Worm (Caenorhabditis elegans) whole organism, late embryonic: ENCODE data around the gene B0034.5.

Source experiments
- C08G9.2 ChIP-seq: sonication (generic microtip); optimal IDR thresholded peaks from 2 replicates; lab custom pipeline; 2016; ENCODE audit warnings: mild to moderate bottlenecking, missing genetic modification characterization, moderate library complexity, missing compliant biosample characterization
- F13H6.1 ChIP-seq: sonication (generic microtip); optimal IDR thresholded peaks from 2 replicates; lab custom pipeline; 2016; ENCODE audit warnings: missing genetic modification characterization, missing compliant biosample characterization
- Y22D7AL.16 ChIP-seq: sonication (generic microtip); optimal IDR thresholded peaks from 2 replicates; lab custom pipeline; 2016; ENCODE audit warnings: missing genetic modification characterization, missing compliant biosample characterization
- ahr-1 ChIP-seq: sonication (generic microtip); optimal IDR thresholded peaks from 2 replicates; lab custom pipeline; 2016; ENCODE audit warnings: missing genetic modification characterization, missing compliant biosample characterization
- ceh-18 ChIP-seq: sonication (generic microtip); optimal IDR thresholded peaks from 2 replicates; lab custom pipeline; 2016; ENCODE audit warnings: missing genetic modification characterization, missing compliant biosample characterization
- ceh-24 ChIP-seq: sonication (generic microtip); optimal IDR thresholded peaks from 2 replicates; lab custom pipeline; 2016; ENCODE audit warnings: mild to moderate bottlenecking, missing genetic modification characterization, missing compliant biosample characterization
- ceh-31 ChIP-seq: sonication (generic microtip); optimal IDR thresholded peaks from 2 replicates; lab custom pipeline; 2016; ENCODE audit warnings: missing genetic modification characterization, missing compliant biosample characterization
- ceh-48 ChIP-seq: sonication (generic microtip); optimal IDR thresholded peaks from 2 replicates; lab custom pipeline; 2016; ENCODE audit warnings: missing genetic modification characterization, inconsistent platforms, missing compliant biosample characterization
- ceh-9 ChIP-seq: sonication (generic microtip); optimal IDR thresholded peaks from 2 replicates; lab custom pipeline; 2016; ENCODE audit warnings: mild to moderate bottlenecking, missing genetic modification characterization, inconsistent platforms, missing compliant biosample characterization
- che-1 ChIP-seq: sonication (generic microtip); optimal IDR thresholded peaks from 2 replicates; lab custom pipeline; 2016; ENCODE audit warnings: mild to moderate bottlenecking, missing genetic modification characterization, missing compliant biosample characterization
- dve-1 ChIP-seq: sonication (generic microtip); optimal IDR thresholded peaks from 2 replicates; lab custom pipeline; 2017; ENCODE audit warnings: antibody characterized with exemption, mild to moderate bottlenecking, missing genetic modification characterization, missing compliant biosample characterization
- eyg-1 ChIP-seq: sonication (generic microtip); optimal IDR thresholded peaks from 2 replicates; lab custom pipeline; 2016; ENCODE audit warnings: missing genotype, missing genetic modification characterization, missing compliant biosample characterization
- fax-1 ChIP-seq: sonication (generic microtip); optimal IDR thresholded peaks from 2 replicates; lab custom pipeline; 2016; ENCODE audit warnings: missing genotype, missing genetic modification characterization, missing compliant biosample characterization
- fkh-10 ChIP-seq: fragments of 150-350 bp; optimal IDR thresholded peaks from 2 replicates; lab custom pipeline; 2014; ENCODE audit warnings: missing biosample characterization, missing genetic modification reagents, missing genetic modification characterization
- fkh-6 ChIP-seq: sonication (generic microtip); optimal IDR thresholded peaks from 2 replicates; lab custom pipeline; 2016; ENCODE audit warnings: missing genetic modification characterization, missing compliant biosample characterization
- gmeb-2 ChIP-seq: sonication (generic microtip); optimal IDR thresholded peaks from 2 replicates; lab custom pipeline; 2016; ENCODE audit warnings: missing genetic modification characterization, inconsistent platforms, missing compliant biosample characterization
- hlh-6 ChIP-seq: sonication (generic microtip); optimal IDR thresholded peaks from 2 replicates; lab custom pipeline; 2016; ENCODE audit warnings: missing genotype, missing genetic modification characterization, missing compliant biosample characterization
- hlh-8 ChIP-seq: sonication (generic microtip); optimal IDR thresholded peaks from 2 replicates; lab custom pipeline; 2016; ENCODE audit warnings: missing genotype, missing genetic modification characterization, missing compliant biosample characterization
- lin-11 ChIP-seq: fragments of 200-800 bp; sonication (Bioruptor generic); optimal IDR thresholded peaks from 2 replicates; lab custom pipeline; 2018; ENCODE audit warnings: mild to moderate bottlenecking, missing genetic modification characterization, missing compliant biosample characterization
- madf-2 ChIP-seq: sonication (generic microtip); optimal IDR thresholded peaks from 2 replicates; lab custom pipeline; 2017; ENCODE audit warnings: missing genetic modification characterization, missing compliant biosample characterization
- mec-3 ChIP-seq: sonication (generic microtip); optimal IDR thresholded peaks from 2 replicates; lab custom pipeline; 2016; ENCODE audit warnings: borderline replicate concordance, missing genetic modification characterization, missing compliant biosample characterization
- nfya-1 ChIP-seq: sonication (generic microtip); optimal IDR thresholded peaks from 2 replicates; lab custom pipeline; 2017; ENCODE audit warnings: missing genetic modification characterization, mild to moderate bottlenecking, missing compliant biosample characterization, antibody characterized with exemption, moderate library complexity
- nhr-232 ChIP-seq: sonication (generic microtip); optimal IDR thresholded peaks from 2 replicates; lab custom pipeline; 2016; ENCODE audit warnings: missing genetic modification characterization, missing compliant biosample characterization
- npax-4 ChIP-seq: sonication (generic microtip); optimal IDR thresholded peaks from 2 replicates; lab custom pipeline; 2016; ENCODE audit warnings: missing genetic modification characterization, missing compliant biosample characterization
- pax-1 ChIP-seq: fragments of 150-350 bp; optimal IDR thresholded peaks from 2 replicates; lab custom pipeline; 2014; ENCODE audit warnings: missing biosample characterization, missing genetic modification characterization
- pha-4 ChIP-seq: fragments of 150-350 bp; optimal IDR thresholded peaks from 2 replicates; lab custom pipeline; 2018; ENCODE audit warnings: missing biosample characterization, missing genetic modification reagents, missing genetic modification characterization
- ref-2 ChIP-seq: sonication (generic microtip); optimal IDR thresholded peaks from 2 replicates; lab custom pipeline; 2016; ENCODE audit warnings: missing genetic modification characterization, missing compliant biosample characterization
- rnt-1 ChIP-seq: sonication (generic microtip); optimal IDR thresholded peaks from 2 replicates; lab custom pipeline; 2016; ENCODE audit warnings: missing genetic modification characterization, missing compliant biosample characterization
- sdc-2 ChIP-seq: sonication (generic microtip); optimal IDR thresholded peaks from 2 replicates; lab custom pipeline; 2016; ENCODE audit warnings: missing genotype, missing genetic modification characterization, missing compliant biosample characterization
- ttx-3 ChIP-seq: sonication (generic microtip); optimal IDR thresholded peaks from 2 replicates; lab custom pipeline; 2016; ENCODE audit warnings: missing genetic modification reagents, missing genetic modification characterization, missing compliant biosample characterization
- unc-42 ChIP-seq: sonication (generic microtip); optimal IDR thresholded peaks from 2 replicates; lab custom pipeline; 2016; ENCODE audit warnings: missing genotype, missing genetic modification characterization, missing compliant biosample characterization
- unc-86 ChIP-seq: sonication (generic microtip); optimal IDR thresholded peaks from 2 replicates; lab custom pipeline; 2016; ENCODE audit warnings: missing genetic modification characterization, missing compliant biosample characterization
- zip-5 ChIP-seq: sonication (generic microtip); optimal IDR thresholded peaks from 2 replicates; lab custom pipeline; 2016; ENCODE audit warnings: missing genetic modification characterization, missing compliant biosample characterization
- ztf-16 ChIP-seq: sonication (generic microtip); optimal IDR thresholded peaks from 2 replicates; lab custom pipeline; 2017; ENCODE audit warnings: missing genetic modification characterization, missing compliant biosample characterization

The B0034.5 gene

DNA sequence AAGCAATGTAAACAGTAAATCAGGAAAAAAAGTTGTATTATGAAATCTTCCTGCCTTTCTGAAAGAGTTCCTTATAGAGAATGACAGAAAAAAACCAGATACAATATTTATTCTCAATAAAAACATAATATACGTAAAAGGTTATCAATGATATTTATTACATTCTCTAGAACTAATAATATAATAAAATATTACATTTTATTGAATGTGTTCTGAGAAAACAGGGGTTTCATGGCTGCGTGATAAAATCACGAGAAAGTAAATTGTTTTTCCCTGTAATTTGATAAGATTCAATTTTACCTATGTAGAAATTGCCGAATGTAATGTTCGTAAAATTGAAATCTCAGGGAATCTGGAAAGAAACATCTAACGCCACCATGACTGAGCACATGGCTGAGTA is 9.8 kb downstream of the B0034.5 start:
- no peak for TF ChIP-seq unc-86 (tag; lab: Kevin White, UChicago)
- TF ChIP-seq gmeb-2, result no peak
- no peak for TF ChIP-seq ceh-9 (tag; lab: Kevin White, UChicago)
- no peak for TF ChIP-seq che-1
- no peak for TF ChIP-seq rnt-1
- no peak for TF ChIP-seq ref-2 (tag; lab: Kevin White, UChicago)
- TF ChIP-seq fkh-6 (tag; lab: Kevin White, UChicago), result no peak
- TF ChIP-seq eyg-1 (tag; lab: Kevin White, UChicago), result no peak
- no peak for TF ChIP-seq ceh-24
- no peak for TF ChIP-seq C08G9.2 (tag; lab: Kevin White, UChicago)
- TF ChIP-seq npax-4 (tag; lab: Kevin White, UChicago), result no peak
- TF ChIP-seq pha-4, result no peak
- no peak for TF ChIP-seq unc-42 (tag; lab: Kevin White, UChicago)
- TF ChIP-seq F13H6.1 (tag; lab: Kevin White, UChicago), result no peak
- TF ChIP-seq ceh-48 (tag; lab: Kevin White, UChicago), result no peak
- TF ChIP-seq nhr-232 (tag; lab: Kevin White, UChicago), result no peak

DNA sequence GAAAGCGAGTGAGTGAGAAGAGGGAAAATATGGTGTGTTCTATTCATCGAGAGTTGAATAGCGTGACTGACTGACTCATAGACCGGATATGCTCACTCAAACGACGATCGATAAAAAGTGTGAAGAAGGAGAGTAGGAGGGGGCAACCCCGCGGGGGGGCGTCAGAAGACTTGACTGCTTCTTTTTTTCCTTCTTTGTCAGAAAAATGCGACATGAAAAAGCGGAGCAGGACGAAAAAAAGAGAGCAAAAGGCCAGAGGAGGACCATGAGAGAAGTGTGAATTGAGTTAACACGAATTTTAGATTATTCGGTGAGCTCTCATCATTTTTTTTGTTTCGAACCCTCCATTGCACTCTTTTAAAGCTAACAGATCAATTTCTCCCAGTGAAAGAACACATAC is 12.4 kb downstream of the B0034.5 start:
- TF ChIP-seq che-1 (no peak), ceh-48 (tag; lab: Kevin White, UChicago) (peak; percentile 47), ceh-18 (no peak), sdc-2 (tag; lab: Kevin White, UChicago) (no peak), mec-3 (tag; lab: Kevin White, UChicago) (no peak), zip-5 (tag; lab: Kevin White, UChicago) (no peak), ztf-16 (tag; lab: Kevin White, UChicago) (no peak), fkh-10 (peak; percentile 39), hlh-8 (tag; lab: Kevin White, UChicago) (no peak), ceh-31 (peak; percentile 19), unc-42 (tag; lab: Kevin White, UChicago) (peak; percentile 63)

DNA sequence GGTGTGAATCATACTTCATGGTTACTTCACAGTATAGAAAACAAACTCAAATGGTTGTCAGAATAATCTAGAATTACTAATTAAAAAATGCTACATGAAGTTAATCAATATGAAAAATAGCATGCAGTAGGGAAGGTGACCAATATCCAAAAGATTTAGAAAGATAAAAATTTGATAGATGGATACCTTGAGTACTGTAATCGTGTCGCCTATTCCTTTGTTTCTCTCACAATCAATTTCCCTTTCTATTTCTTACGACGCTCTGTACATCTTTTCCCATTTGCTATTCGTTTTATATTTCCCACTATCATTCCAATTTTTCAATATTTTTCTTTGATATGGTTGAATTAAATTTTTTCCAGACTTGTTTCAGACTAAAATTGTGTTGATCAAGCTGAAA is 13.5 kb downstream of the B0034.5 start, which contains the start of gene B0034.7:
B0034.7 (plus strand) TSS at position 301 of the 400 bp plus-strand sequence.
- no peak for TF ChIP-seq hlh-8 (tag; lab: Kevin White, UChicago)
- no peak for TF ChIP-seq dve-1 (tag; lab: Kevin White, UChicago)
- TF ChIP-seq ahr-1 (tag; lab: Kevin White, UChicago), result no peak
- TF ChIP-seq pax-1 (tag; lab: Kevin White, UChicago), result no peak

- TF ChIP-seq unc-42 (tag; lab: Kevin White, UChicago), result peak; percentile 83
- no peak for TF ChIP-seq fax-1 (tag; lab: Kevin White, UChicago)
These were observed 15.1 kb downstream of the B0034.5 start for ce11 chrII:5959575-5960119.

- TF ChIP-seq ztf-16 (tag; lab: Kevin White, UChicago) (no peak), ceh-24 (no peak), lin-11 (tag; lab: Kevin White, UChicago) (no peak), ttx-3 (no peak), madf-2 (no peak), nfya-1 (no peak), hlh-6 (tag; lab: Kevin White, UChicago) (no peak), Y22D7AL.16 (tag; lab: Kevin White, UChicago) (no peak)
- TF ChIP-seq, all 69 proteins: peak for 0
These were observed 16.9 kb downstream of the B0034.5 start for ce11 chrII:5957803-5958367.
